Worm (Caenorhabditis elegans): ENCODE measurements around the gene dmsr-5.

The dmsr-5 gene

ce11 chrIII:10947155-10947554 lies 47.9 kb downstream of the dmsr-5 start, which contains the start of gene strd-1:
Gene strd-1 (plus strand): TSS chrIII:10947455.
- TF ChIP-seq ref-1 (GFP tag; conservative IDR thresholded peaks at IDR 0.05) (no peak), tab-1 (GFP tag; IDR thresholded peaks at IDR 0.05) (no peak), flt-1 (GFP tag; IDR thresholded peaks at IDR 0.05) (no peak), klf-2 (GFP tag; conservative IDR thresholded peaks at IDR 0.05) (no peak), ztf-29 (GFP tag; IDR thresholded peaks at IDR 0.05) (no peak), cog-1 (tag; optimal IDR thresholded peaks at IDR 0.05) (no peak), T22C8.4 (GFP tag; IDR thresholded peaks at IDR 0.05) (no peak), med-1 (GFP tag; optimal IDR thresholded peaks at IDR 0.05; ENCODE audit: insufficient read depth) (no peak), ztf-23 (GFP tag; IDR thresholded peaks at IDR 0.05) (no peak)

- no peak for TF ChIP-seq med-1 (GFP tag; optimal IDR thresholded peaks at IDR 0.05; ENCODE audit: insufficient read depth)
- TF ChIP-seq klf-2 (GFP tag; conservative IDR thresholded peaks at IDR 0.05), result no peak
- no peak for TF ChIP-seq ztf-29 (GFP tag; IDR thresholded peaks at IDR 0.05)
- TF ChIP-seq ref-1 (GFP tag; conservative IDR thresholded peaks at IDR 0.05), result no peak
- TF ChIP-seq tab-1 (GFP tag; IDR thresholded peaks at IDR 0.05), result no peak
- TF ChIP-seq flt-1 (GFP tag; IDR thresholded peaks at IDR 0.05), result no peak
- TF ChIP-seq T22C8.4 (GFP tag; IDR thresholded peaks at IDR 0.05), result no peak
- no peak for TF ChIP-seq ztf-23 (GFP tag; IDR thresholded peaks at IDR 0.05)
Measured at ce11 chrIII:10945537-10945936, 49.5 kb downstream of the dmsr-5 start.

- no peak for TF ChIP-seq klf-2 (GFP tag; conservative IDR thresholded peaks at IDR 0.05)
- TF ChIP-seq T22C8.4 (GFP tag; IDR thresholded peaks at IDR 0.05), result no peak
- no peak for TF ChIP-seq med-1 (GFP tag; optimal IDR thresholded peaks at IDR 0.05; ENCODE audit: insufficient read depth)
- no peak for TF ChIP-seq ref-1 (GFP tag; conservative IDR thresholded peaks at IDR 0.05)
- TF ChIP-seq ztf-23 (GFP tag; IDR thresholded peaks at IDR 0.05), result no peak
- TF ChIP-seq cog-1 (tag; optimal IDR thresholded peaks at IDR 0.05), result no peak
- TF ChIP-seq ztf-29 (GFP tag; IDR thresholded peaks at IDR 0.05), result no peak
- TF ChIP-seq flt-1 (GFP tag; IDR thresholded peaks at IDR 0.05), result no peak
- TF ChIP-seq tab-1 (GFP tag; IDR thresholded peaks at IDR 0.05), result no peak
Measured at ce11 chrIII:10942905-10943304, 52.2 kb downstream of the dmsr-5 start.

Data from whole organism, midembryonic.